Fruit fly (Drosophila melanogaster) S2 (cell line): ENCODE results near the gene CaMKII.

Experiments used
- CG8478 ChIP-seq: fragments of >200 bp; optimal IDR thresholded peaks from 2 replicates; lab custom pipeline; 2018
- CTCF ChIP-seq, 2 experiments: fragments of >200 bp; optimal IDR thresholded peaks; 2 replicates each; lab custom pipeline; 2018

DNA sequence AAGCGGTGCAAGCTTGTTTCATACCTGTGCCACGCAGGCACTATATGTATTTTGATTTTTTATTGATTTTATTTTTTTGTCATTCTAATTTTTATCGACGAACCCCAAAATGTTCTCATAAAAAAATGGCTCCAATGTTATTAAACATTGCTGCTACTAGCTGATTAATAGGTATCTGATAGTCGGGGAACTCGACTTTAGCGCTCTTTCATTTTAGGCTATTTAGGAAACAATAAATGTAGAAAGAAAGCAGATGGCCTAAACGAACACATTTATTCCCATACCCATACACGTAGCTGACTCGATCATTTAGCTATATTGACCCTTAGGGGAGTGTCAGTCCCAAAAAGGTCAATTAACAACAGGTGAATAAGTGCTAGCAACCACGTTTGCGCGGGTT lies 36.8 kb upstream of the CaMKII start:
- no peak for TF ChIP-seq CG8478
- TF ChIP-seq CTCF (optimal IDR thresholded peaks at IDR 0.05; lab: Kevin White, UChicago): no peak
